Worm (Caenorhabditis elegans) whole organism, L1 larva: ENCODE data around the gene rpn-1.

Experiments
- C34B4.2 ChIP-seq: sonication (generic microtip); optimal IDR thresholded peaks from 2 replicates; lab custom pipeline; 2017; ENCODE audit warnings: mild to moderate bottlenecking, missing genetic modification characterization, missing compliant biosample characterization
- F16B12.6 ChIP-seq: fragments of 150-350 bp; optimal IDR thresholded peaks from 2 replicates; lab custom pipeline; 2014; ENCODE audit warnings: missing biosample characterization, missing genetic modification characterization
- aha-1 ChIP-seq: fragments of 150-350 bp; optimal IDR thresholded peaks from 2 replicates; lab custom pipeline; 2014; ENCODE audit warnings: missing biosample characterization, missing genetic modification characterization
- ama-1 ChIP-seq: fragments of 150-350 bp; optimal IDR thresholded peaks from 2 replicates; lab custom pipeline; 2014
- blmp-1 ChIP-seq: fragments of 150-350 bp; optimal IDR thresholded peaks from 2 replicates; lab custom pipeline; 2014; ENCODE audit warnings: missing biosample characterization, missing genetic modification characterization
- ceh-63 ChIP-seq: fragments of 200-800 bp; sonication (Bioruptor generic); optimal IDR thresholded peaks from 2 replicates; lab custom pipeline; 2018; ENCODE audit warnings: mild to moderate bottlenecking, missing genetic modification characterization, missing compliant biosample characterization
- ceh-82 ChIP-seq, 3 experiments: fragments of 150-350 bp in 1 of 3; sonication (generic microtip) in 2 of 3; optimal IDR thresholded peaks; 2 replicates each; lab custom pipeline; 2014 to 2017; ENCODE audit warnings: missing biosample characterization in 3 of 3, missing genetic modification characterization in 3 of 3
- ceh-88 ChIP-seq: fragments of 200-800 bp; sonication (Bioruptor generic); IDR thresholded peaks from 2 replicates; pipeline ENCODE4 v1.3.6; 2022; ENCODE audit warnings: missing genetic modification characterization, missing compliant biosample characterization
- ces-1 ChIP-seq: fragments of 150-350 bp; optimal IDR thresholded peaks from 2 replicates; lab custom pipeline; 2014; ENCODE audit warnings: missing biosample characterization, missing genetic modification reagents, missing genetic modification characterization
- dpl-1 ChIP-seq, 3 experiments: fragments of 150-350 bp in 2 of 3; sonication (generic microtip) in 1 of 3; optimal IDR thresholded peaks; 2 replicates each; lab custom pipeline; 2014 to 2017; ENCODE audit warnings: missing biosample characterization in 3 of 3, missing genetic modification characterization in 3 of 3, missing genetic modification reagents in 3 of 3
- efl-1 ChIP-seq, 4 experiments: fragments of 150-350 bp; optimal IDR thresholded peaks in 3 of 4; peaks in 1 of 4; 1 replicate in 1 of 4; 2 replicates in 3 of 4; lab custom pipeline; 2014; ENCODE audit warnings: missing biosample characterization in 2 of 4, missing genetic modification characterization in 2 of 4, missing genetic modification reagents in 2 of 4
- efl-3 ChIP-seq: fragments of 200-800 bp; sonication (Bioruptor generic); optimal IDR thresholded peaks from 2 replicates; lab custom pipeline; 2018; ENCODE audit warnings: mild to moderate bottlenecking, missing genetic modification characterization, missing compliant biosample characterization
- egl-13 ChIP-seq: sonication (generic microtip); optimal IDR thresholded peaks from 2 replicates; lab custom pipeline; 2016; ENCODE audit warnings: missing genotype, missing genetic modification reagents, missing genetic modification characterization, missing compliant biosample characterization
- elt-2 ChIP-seq: sonication (generic microtip); optimal IDR thresholded peaks from 2 replicates; lab custom pipeline; 2016; ENCODE audit warnings: missing genetic modification characterization, mild to moderate bottlenecking, inconsistent platforms, missing compliant biosample characterization, missing genetic modification reagents
- elt-3 ChIP-seq, 6 experiments: fragments of 150-350 bp in 1 of 6; sonication (generic microtip); optimal IDR thresholded peaks; 2 replicates each; lab custom pipeline; 2017 to 2018; ENCODE audit warnings: missing biosample characterization in 6 of 6, missing genetic modification characterization in 6 of 6, inconsistent platforms in 1 of 6
- ets-5 ChIP-seq: fragments of 200-800 bp; sonication (Bioruptor generic); IDR thresholded peaks from 2 replicates; pipeline ENCODE4 v1.3.6; 2022; ENCODE audit warnings: missing genetic modification characterization, missing compliant biosample characterization
- fkh-10 ChIP-seq: sonication (generic microtip); optimal IDR thresholded peaks from 2 replicates; lab custom pipeline; 2017; ENCODE audit warnings: missing biosample characterization, missing genetic modification reagents, missing genetic modification characterization
- fkh-4 ChIP-seq: sonication (generic microtip); optimal IDR thresholded peaks from 2 replicates; lab custom pipeline; 2016; ENCODE audit warnings: missing compliant biosample characterization, missing genetic modification characterization, borderline replicate concordance
- hlh-4 ChIP-seq: sonication (generic microtip); optimal IDR thresholded peaks from 2 replicates; lab custom pipeline; 2016; ENCODE audit warnings: mild to moderate bottlenecking, missing genetic modification characterization, missing compliant biosample characterization
- hpl-2 ChIP-seq: fragments of 150-350 bp; optimal IDR thresholded peaks from 2 replicates; lab custom pipeline; 2014; ENCODE audit warnings: missing biosample characterization, missing genetic modification reagents, missing genetic modification characterization
- irx-1 ChIP-seq: sonication (generic microtip); optimal IDR thresholded peaks from 2 replicates; lab custom pipeline; 2016; ENCODE audit warnings: missing genetic modification characterization, missing compliant biosample characterization
- isw-1 ChIP-seq: fragments of 200-800 bp; sonication (Bioruptor generic); IDR thresholded peaks from 2 replicates; pipeline ENCODE4 v1.3.6; 2022; ENCODE audit warnings: missing genetic modification characterization, missing compliant biosample characterization
- jun-1 ChIP-seq: fragments of 150-350 bp; optimal IDR thresholded peaks from 2 replicates; lab custom pipeline; 2014; ENCODE audit warnings: missing biosample characterization, missing genetic modification reagents, missing genetic modification characterization
- lin-35 ChIP-seq, 2 experiments: fragments of 150-350 bp; optimal IDR thresholded peaks; 2 replicates each; lab custom pipeline; 2014; ENCODE audit warnings: missing biosample characterization in 2 of 2, missing genetic modification characterization in 2 of 2, missing genetic modification reagents in 2 of 2
- lin-39 ChIP-seq: fragments of 150-350 bp; optimal IDR thresholded peaks from 2 replicates; lab custom pipeline; 2014; ENCODE audit warnings: missing biosample characterization, missing genetic modification reagents, missing genetic modification characterization
- lsy-2 ChIP-seq, 2 experiments: fragments of 150-350 bp; optimal IDR thresholded peaks; 2 replicates each; lab custom pipeline; 2014; ENCODE audit warnings: missing biosample characterization in 2 of 2, missing genetic modification characterization in 2 of 2
- mab-9 ChIP-seq: fragments of 200-800 bp; sonication (Bioruptor generic); IDR thresholded peaks from 2 replicates; pipeline ENCODE4 v1.3.6; 2022; ENCODE audit warnings: missing genetic modification reagents, missing genetic modification characterization, missing compliant biosample characterization
- nhr-11 ChIP-seq: fragments of 150-350 bp; optimal IDR thresholded peaks from 2 replicates; lab custom pipeline; 2014; ENCODE audit warnings: missing biosample characterization, missing genetic modification characterization
- nhr-12 ChIP-seq: sonication (generic microtip); optimal IDR thresholded peaks from 2 replicates; lab custom pipeline; 2017; ENCODE audit warnings: missing biosample characterization, missing genetic modification characterization
- nhr-20 ChIP-seq: sonication (generic microtip); optimal IDR thresholded peaks from 2 replicates; lab custom pipeline; 2016; ENCODE audit warnings: mild to moderate bottlenecking, missing genetic modification characterization, missing compliant biosample characterization
- nhr-237 ChIP-seq: fragments of 150-350 bp; optimal IDR thresholded peaks from 2 replicates; lab custom pipeline; 2014; ENCODE audit warnings: missing biosample characterization, missing genetic modification characterization
- nhr-28 ChIP-seq: fragments of 150-350 bp; optimal IDR thresholded peaks from 2 replicates; lab custom pipeline; 2014; ENCODE audit warnings: missing biosample characterization, missing genetic modification characterization
- nhr-47 ChIP-seq: sonication (generic microtip); optimal IDR thresholded peaks from 2 replicates; lab custom pipeline; 2016; ENCODE audit warnings: mild to moderate bottlenecking, missing genetic modification characterization, moderate library complexity, missing compliant biosample characterization
- nhr-77 ChIP-seq: fragments of 150-350 bp; optimal IDR thresholded peaks from 2 replicates; lab custom pipeline; 2014; ENCODE audit warnings: missing biosample characterization, missing genetic modification characterization
- nhr-84 ChIP-seq: sonication (generic microtip); optimal IDR thresholded peaks from 2 replicates; lab custom pipeline; 2017; ENCODE audit warnings: missing biosample characterization, missing genetic modification characterization
- nhr-85 ChIP-seq: sonication (generic microtip); peaks from one replicate; lab custom pipeline; 2016; ENCODE audit warnings: missing genetic modification characterization, inconsistent platforms, missing compliant biosample characterization
- pag-3 ChIP-seq: sonication (generic microtip); optimal IDR thresholded peaks from 2 replicates; lab custom pipeline; 2017; ENCODE audit warnings: missing genetic modification characterization, mild to moderate bottlenecking, missing compliant biosample characterization, antibody characterized with exemption, borderline replicate concordance; ENCODE audit not compliant: insufficient read depth
- pqm-1 ChIP-seq: sonication (generic microtip); optimal IDR thresholded peaks from 3 replicates; lab custom pipeline; 2017; ENCODE audit warnings: missing biosample characterization, missing genetic modification characterization
- rnt-1 ChIP-seq: sonication (generic microtip); optimal IDR thresholded peaks from 2 replicates; lab custom pipeline; 2016; ENCODE audit warnings: mild to moderate bottlenecking, missing genetic modification characterization, moderate library complexity, missing compliant biosample characterization
- skn-1 ChIP-seq: fragments of 150-350 bp; optimal IDR thresholded peaks from 2 replicates; lab custom pipeline; 2014; ENCODE audit warnings: missing biosample characterization, missing genetic modification characterization
- snpc-4 ChIP-seq: fragments of 150-350 bp; optimal IDR thresholded peaks from 2 replicates; lab custom pipeline; 2014; ENCODE audit warnings: missing biosample characterization, missing genetic modification characterization
- snu-23 ChIP-seq: sonication (generic microtip); optimal IDR thresholded peaks from 2 replicates; lab custom pipeline; 2016; ENCODE audit warnings: missing genetic modification characterization, missing compliant biosample characterization
- sptf-1 ChIP-seq: fragments of 150-350 bp; optimal IDR thresholded peaks from 2 replicates; lab custom pipeline; 2014; ENCODE audit warnings: missing biosample characterization, missing genetic modification characterization
- sup-37 ChIP-seq: fragments of 200-800 bp; sonication (Bioruptor generic); optimal IDR thresholded peaks from 2 replicates; lab custom pipeline; 2018; ENCODE audit warnings: mild to moderate bottlenecking, missing genetic modification characterization, missing compliant biosample characterization
- swsn-7 ChIP-seq: sonication (generic microtip); optimal IDR thresholded peaks from 2 replicates; lab custom pipeline; 2016; ENCODE audit warnings: missing genetic modification characterization, missing compliant biosample characterization
- tbx-2 ChIP-seq: sonication (generic microtip); optimal IDR thresholded peaks from 2 replicates; lab custom pipeline; 2016; ENCODE audit warnings: missing genetic modification characterization, missing compliant biosample characterization
- tlp-1 ChIP-seq: fragments of 150-350 bp; optimal IDR thresholded peaks from 2 replicates; lab custom pipeline; 2014; ENCODE audit warnings: missing biosample characterization, missing genetic modification characterization
- unc-130 ChIP-seq: fragments of 150-350 bp; optimal IDR thresholded peaks from 2 replicates; lab custom pipeline; 2017; ENCODE audit warnings: missing biosample characterization, missing genetic modification characterization, inconsistent platforms
- unc-62 ChIP-seq: fragments of 150-350 bp; optimal IDR thresholded peaks from 2 replicates; lab custom pipeline; 2014; ENCODE audit warnings: missing biosample characterization, missing genetic modification reagents, missing genetic modification characterization
- unc-86 ChIP-seq: sonication (generic microtip); optimal IDR thresholded peaks from 2 replicates; lab custom pipeline; 2016; ENCODE audit warnings: missing genetic modification characterization, missing compliant biosample characterization
- vab-15 ChIP-seq: sonication (generic microtip); optimal IDR thresholded peaks from 2 replicates; lab custom pipeline; 2017; ENCODE audit warnings: missing genotype, mild to moderate bottlenecking, missing genetic modification characterization, missing compliant biosample characterization
- ztf-11 ChIP-seq, 2 experiments: sonication (generic microtip); optimal IDR thresholded peaks; 2 replicates each; lab custom pipeline; 2016 to 2017; ENCODE audit warnings: missing genetic modification characterization in 2 of 2, missing biosample characterization in 1 of 2, missing compliant biosample characterization in 1 of 2
- ztf-4 ChIP-seq: fragments of 150-350 bp; optimal IDR thresholded peaks from 2 replicates; lab custom pipeline; 2014; ENCODE audit warnings: missing biosample characterization, missing genetic modification characterization

Gene rpn-1

DNA sequence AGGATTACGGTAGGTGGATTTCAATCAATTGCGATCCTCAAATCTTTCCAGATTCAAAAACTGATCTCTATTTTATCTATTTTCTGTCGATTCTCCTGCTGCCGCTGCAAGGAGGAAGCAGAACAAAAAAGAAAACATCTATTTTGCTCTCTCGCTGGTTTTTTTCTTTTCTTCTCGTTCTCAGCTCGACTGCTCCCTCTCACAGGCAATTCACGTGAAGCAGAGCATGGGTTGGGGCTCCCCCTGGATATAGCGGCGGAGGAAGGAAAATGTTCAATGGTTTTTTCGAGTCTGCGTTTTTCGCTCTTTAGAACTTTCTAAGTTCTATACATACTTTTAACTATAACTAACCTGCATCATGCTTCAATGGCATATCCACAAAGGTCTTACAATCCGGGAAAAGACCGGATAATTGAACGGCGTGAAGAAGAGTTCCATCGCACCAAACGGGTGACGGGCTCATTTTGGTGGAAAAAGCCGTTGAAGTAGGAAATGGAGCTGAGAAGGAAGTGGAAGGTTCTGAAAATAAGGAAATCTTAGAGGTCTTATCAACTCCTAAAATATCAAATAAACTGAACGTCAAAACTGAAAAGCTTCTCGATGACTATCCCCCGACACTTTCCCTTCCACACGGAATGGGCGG lies 30.7 kb downstream of the rpn-1 start:
- TF ChIP-seq nhr-237, result peak; percentile 44
- peak; percentile 78 for TF ChIP-seq fkh-10 (GFP tag; lab: Kevin White, UChicago)
- TF ChIP-seq efl-3 (GFP tag; lab: Kevin White, UChicago), result no peak
- TF ChIP-seq sup-37 (GFP tag; lab: Kevin White, UChicago), result peak; percentile 21
- peak; percentile 22; the same call in 1 of the 2 replicates for TF ChIP-seq isw-1 (GFP tag; lab: Robert Waterston, UW)
- no peak for TF ChIP-seq nhr-85
- peak in 1 of 2 experiments; percentile 65 for TF ChIP-seq lin-35 (GFP tag; optimal IDR thresholded peaks at IDR 0.05; lab: Kevin White, UChicago)
- peak; percentile 76 for TF ChIP-seq nhr-77
- no peak for TF ChIP-seq pag-3
- no peak for TF ChIP-seq ces-1
- peak; percentile 75 for TF ChIP-seq snu-23 (GFP tag; lab: Kevin White, UChicago)
- no peak for TF ChIP-seq ztf-4 (tag; lab: Kevin White, UChicago)
- no peak for TF ChIP-seq snpc-4 (tag; lab: Kevin White, UChicago)
- TF ChIP-seq elt-3 (tag; optimal IDR thresholded peaks at IDR 0.05; lab: Kevin White, UChicago), result no peak
- peak; percentile 70 for TF ChIP-seq irx-1
- no peak for TF ChIP-seq ets-5
- no peak for TF ChIP-seq unc-62
- peak; percentile 70 for TF ChIP-seq tbx-2
- peak; percentile 63 for TF ChIP-seq unc-86 (tag; lab: Kevin White, UChicago)
- TF ChIP-seq ztf-11 (tag; optimal IDR thresholded peaks at IDR 0.05; lab: Kevin White, UChicago), result no peak
- TF ChIP-seq aha-1 (tag; lab: Kevin White, UChicago), result no peak
- TF ChIP-seq ceh-88 (GFP tag; lab: Robert Waterston, UW), result no peak
- TF ChIP-seq ama-1 (lab: Kevin White, UChicago), result no peak
- TF ChIP-seq ceh-63, result no peak
- TF ChIP-seq lsy-2 (tag; optimal IDR thresholded peaks at IDR 0.05; lab: Kevin White, UChicago), result peak; percentile 70 to 84
- TF ChIP-seq jun-1 (tag; lab: Kevin White, UChicago), result peak; percentile 54
- TF ChIP-seq hpl-2 (GFP tag; lab: Kevin White, UChicago), result no peak
- TF ChIP-seq nhr-47 (tag; lab: Kevin White, UChicago), result peak; percentile 76
- TF ChIP-seq mab-9, result no peak
- no peak for TF ChIP-seq nhr-84
- TF ChIP-seq elt-2 (tag; lab: Kevin White, UChicago), result peak; percentile 20
- TF ChIP-seq F16B12.6 (tag; lab: Kevin White, UChicago), result no peak
- TF ChIP-seq skn-1 (tag; lab: Kevin White, UChicago), result peak; percentile 75
- no peak for TF ChIP-seq blmp-1
- peak; percentile 90 for TF ChIP-seq rnt-1
- TF ChIP-seq nhr-12 (tag; lab: Kevin White, UChicago), result no peak
- TF ChIP-seq swsn-7 (tag; lab: Kevin White, UChicago), result peak; percentile 68
- peak; percentile 55 to 74 (median 56) for TF ChIP-seq ceh-82 (tag; optimal IDR thresholded peaks at IDR 0.05; lab: Kevin White, UChicago)
- TF ChIP-seq tlp-1 (tag; lab: Kevin White, UChicago), result no peak
- no peak for TF ChIP-seq C34B4.2 (tag; lab: Kevin White, UChicago)
- no peak for TF ChIP-seq fkh-4 (tag; lab: Kevin White, UChicago)
- TF ChIP-seq nhr-28 (tag; lab: Kevin White, UChicago), result no peak
- no peak for TF ChIP-seq sptf-1
- peak; percentile 82 for TF ChIP-seq unc-130
- peak; percentile 6 for TF ChIP-seq lin-39 (tag; lab: Kevin White, UChicago)
- TF ChIP-seq vab-15 (tag; lab: Kevin White, UChicago), result no peak
- TF ChIP-seq egl-13, result peak; percentile 62
- peak in 1 of 3 experiments; percentile 36 for TF ChIP-seq dpl-1 (GFP tag; optimal IDR thresholded peaks at IDR 0.05; lab: Kevin White, UChicago)
- peak; percentile 57 for TF ChIP-seq nhr-11 (tag; lab: Kevin White, UChicago)
- TF ChIP-seq pqm-1 (tag; lab: Kevin White, UChicago), result no peak
- no peak for TF ChIP-seq hlh-4 (tag; lab: Kevin White, UChicago)
- peak; percentile 78 for TF ChIP-seq nhr-20 (tag; lab: Kevin White, UChicago)
- TF ChIP-seq efl-1 (optimal IDR thresholded peaks at IDR 0.05; lab: Kevin White, UChicago), result peak; percentile 49 to 56
- peak; percentile 7 to 9 for TF ChIP-seq efl-1 (GFP tag; optimal IDR thresholded peaks at IDR 0.05 in 1 of 2; lab: Kevin White, UChicago)
